Fruit fly (Drosophila melanogaster): ENCODE measurements around the gene Vps15.

- TF ChIP-seq EcR (GFP tag; optimal IDR thresholded peaks at IDR 0.05) (no peak), psq (optimal IDR thresholded peaks at IDR 0.05) (no peak), CG8478 (optimal IDR thresholded peaks at IDR 0.05) (no peak), usp (GFP tag; optimal IDR thresholded peaks at IDR 0.05) (no peak), pan (optimal IDR thresholded peaks at IDR 0.05) (no peak)
Measured at dm6 chr3R:9232346-9232745, 13.3 kb downstream of the Vps15 start.

All from whole organism.